Fruit fly (Drosophila melanogaster): ENCODE results near the gene LIMK1.
A peak's percentile ranks its signal among the peaks of the same experiment; 100 is the strongest.

- TF ChIP-seq CG8319 (GFP tag; optimal IDR thresholded peaks at IDR 0.05) (no peak), CG8119 (GFP tag; IDR thresholded peaks at IDR 0.05) (peak; percentile 31; the same call in 2 of the 3 replicates), CG4318 (GFP tag; optimal IDR thresholded peaks at IDR 0.05) (no peak), CG6276 (GFP tag; optimal IDR thresholded peaks at IDR 0.05) (no peak), OdsH (GFP tag; optimal IDR thresholded peaks at IDR 0.05) (no peak), Sox102F (GFP tag; optimal IDR thresholded peaks at IDR 0.05) (no peak), Met (GFP tag; optimal IDR thresholded peaks at IDR 0.05) (no peak), CG8632 (GFP tag; optimal IDR thresholded peaks at IDR 0.05) (peak; percentile 36), dac (GFP tag; optimal IDR thresholded peaks at IDR 0.05) (no peak), CG11902 (GFP tag; optimal IDR thresholded peaks at IDR 0.05) (no peak), lz (GFP tag; optimal IDR thresholded peaks at IDR 0.05) (no peak), vri (GFP tag; optimal IDR thresholded peaks at IDR 0.05) (no peak)
Observed at dm6 chrX:12575292-12575826, 16.6 kb downstream of the LIMK1 start.

Data from whole organism, prepupa.